Worm (Caenorhabditis elegans) whole organism, young adult: ENCODE results near the gene math-1.

Experiments used
- B0035.1 ChIP-seq: sonication (generic microtip); optimal IDR thresholded peaks from 2 replicates; lab custom pipeline; 2016; ENCODE audit warnings: missing genetic modification characterization, mild to moderate bottlenecking, missing compliant biosample characterization, missing genotype, missing genetic modification reagents
- C06A6.2 ChIP-seq: fragments of 200-800 bp; sonication (Bioruptor generic); conservative IDR thresholded peaks from 2 replicates; pipeline ENCODE4 v1.3.6; 2022; ENCODE audit warnings: missing genetic modification characterization, missing compliant biosample characterization
- D2030.7 ChIP-seq: fragments of 200-800 bp; sonication (Bioruptor generic); IDR thresholded peaks from 2 replicates; pipeline ENCODE4 v1.3.6; 2022; ENCODE audit warnings: missing genetic modification reagents, missing genetic modification characterization, missing compliant biosample characterization
- F57C9.4 ChIP-seq: sonication (generic microtip); optimal IDR thresholded peaks from 2 replicates; lab custom pipeline; 2017; ENCODE audit warnings: mild to moderate bottlenecking, missing genetic modification characterization, missing compliant biosample characterization
- T26A5.8 ChIP-seq: sonication (generic microtip); optimal IDR thresholded peaks from 2 replicates; lab custom pipeline; 2016; ENCODE audit warnings: missing genetic modification characterization, missing compliant biosample characterization
- aptf-3 ChIP-seq: fragments of 200-800 bp; sonication (Bioruptor generic); IDR thresholded peaks from 2 replicates; pipeline ENCODE4 v1.3.6; 2022; ENCODE audit warnings: missing genetic modification characterization, missing compliant biosample characterization
- athp-1 ChIP-seq: sonication (generic microtip); optimal IDR thresholded peaks from 2 replicates; lab custom pipeline; 2017; ENCODE audit warnings: mild to moderate bottlenecking, missing genetic modification characterization, missing compliant biosample characterization
- attf-3 ChIP-seq: fragments of 200-800 bp; sonication (Bioruptor generic); conservative IDR thresholded peaks from 2 replicates; pipeline ENCODE4 v1.3.6; 2022; ENCODE audit warnings: missing genetic modification reagents, missing genetic modification characterization, missing compliant biosample characterization
- attf-5 ChIP-seq: fragments of 200-800 bp; sonication (Bioruptor generic); optimal IDR thresholded peaks from 2 replicates; lab custom pipeline; 2018; ENCODE audit warnings: mild to moderate bottlenecking, missing genetic modification characterization, missing compliant biosample characterization
- attf-6 ChIP-seq: fragments of 200-800 bp; sonication (Bioruptor generic); IDR thresholded peaks from 2 replicates; pipeline ENCODE4 v1.3.6; 2022; ENCODE audit warnings: missing genetic modification reagents, missing genetic modification characterization, missing compliant biosample characterization
- dox-1 ChIP-seq: fragments of 200-800 bp; sonication (Bioruptor generic); IDR thresholded peaks from 2 replicates; pipeline ENCODE4 v1.3.6; 2022; ENCODE audit warnings: missing genetic modification reagents, missing genetic modification characterization, missing compliant biosample characterization
- efl-1 ChIP-seq: fragments of 150-350 bp; optimal IDR thresholded peaks from 2 replicates; lab custom pipeline; 2014; ENCODE audit warnings: missing biosample characterization, missing genetic modification reagents, missing genetic modification characterization
- him-1 ChIP-seq: sonication (generic microtip); optimal IDR thresholded peaks from 2 replicates; lab custom pipeline; 2016; ENCODE audit warnings: missing genotype, missing genetic modification reagents, missing genetic modification characterization, missing compliant biosample characterization
- hmg-1.2 ChIP-seq: fragments of 200-800 bp; sonication (Bioruptor generic); IDR thresholded peaks from 2 replicates; pipeline ENCODE4 v1.3.6; 2022; ENCODE audit warnings: missing genetic modification reagents, missing genetic modification characterization, missing compliant biosample characterization
- hrde-1 ChIP-seq: sonication (generic microtip); optimal IDR thresholded peaks from 2 replicates; lab custom pipeline; 2016; ENCODE audit warnings: missing genetic modification characterization, mild to moderate bottlenecking, missing compliant biosample characterization, moderate library complexity, missing genotype, missing genetic modification reagents, borderline replicate concordance
- lin-54 ChIP-seq: fragments of 200-800 bp; sonication (Bioruptor generic); optimal IDR thresholded peaks from 2 replicates; lab custom pipeline; 2018; ENCODE audit warnings: mild to moderate bottlenecking, missing genetic modification characterization, missing compliant biosample characterization
- lsl-1 ChIP-seq: fragments of 200-800 bp; sonication (Bioruptor generic); optimal IDR thresholded peaks from 2 replicates; lab custom pipeline; 2018; ENCODE audit warnings: mild to moderate bottlenecking, missing genetic modification characterization, moderate library complexity, missing compliant biosample characterization
- madf-6 ChIP-seq: fragments of 200-800 bp; sonication (Bioruptor generic); IDR thresholded peaks from 2 replicates; pipeline ENCODE4 v1.3.6; 2022; ENCODE audit warnings: missing genetic modification reagents, missing genetic modification characterization, missing compliant biosample characterization
- mcd-1 ChIP-seq: fragments of 200-800 bp; sonication (Bioruptor generic); IDR thresholded peaks from 2 replicates; pipeline ENCODE4 v1.3.6; 2022; ENCODE audit warnings: missing genetic modification reagents, missing genetic modification characterization, missing compliant biosample characterization
- nfya-1 ChIP-seq: sonication (generic microtip); optimal IDR thresholded peaks from 2 replicates; lab custom pipeline; 2017; ENCODE audit warnings: antibody characterized with exemption, missing compliant biosample characterization, missing genetic modification characterization, borderline replicate concordance; ENCODE audit not compliant: insufficient read depth
- pha-4 ChIP-seq: fragments of 150-350 bp; sonication (generic microtip); optimal IDR thresholded peaks from 2 replicates; lab custom pipeline; 2014; ENCODE audit warnings: missing biosample characterization, missing genetic modification reagents, missing genetic modification characterization
- snpc-1.1 ChIP-seq: sonication (generic microtip); optimal IDR thresholded peaks from 2 replicates; lab custom pipeline; 2017; ENCODE audit warnings: missing genetic modification characterization, mild to moderate bottlenecking, missing compliant biosample characterization, antibody characterized with exemption, moderate library complexity, missing genotype, missing genetic modification reagents; ENCODE audit not compliant: insufficient read depth
- tbp1 ChIP-seq: fragments of 200-800 bp; sonication (Bioruptor generic); optimal IDR thresholded peaks from 2 replicates; lab custom pipeline; 2018; ENCODE audit warnings: mild to moderate bottlenecking, missing genetic modification characterization, missing compliant biosample characterization
- ztf-18 ChIP-seq: sonication (generic microtip); optimal IDR thresholded peaks from 2 replicates; lab custom pipeline; 2016; ENCODE audit warnings: missing genotype, mild to moderate bottlenecking, missing genetic modification characterization, missing compliant biosample characterization
- ztf-3 ChIP-seq: fragments of 200-800 bp; sonication (Bioruptor generic); optimal IDR thresholded peaks from 2 replicates; lab custom pipeline; 2018; ENCODE audit warnings: mild to moderate bottlenecking, missing genetic modification characterization, missing compliant biosample characterization
- ztf-6 ChIP-seq: fragments of 200-800 bp; sonication (Bioruptor generic); IDR thresholded peaks from 2 replicates; pipeline ENCODE4 v1.3.6; 2022; ENCODE audit warnings: missing genetic modification reagents, missing genetic modification characterization, missing compliant biosample characterization

Gene math-1

DNA sequence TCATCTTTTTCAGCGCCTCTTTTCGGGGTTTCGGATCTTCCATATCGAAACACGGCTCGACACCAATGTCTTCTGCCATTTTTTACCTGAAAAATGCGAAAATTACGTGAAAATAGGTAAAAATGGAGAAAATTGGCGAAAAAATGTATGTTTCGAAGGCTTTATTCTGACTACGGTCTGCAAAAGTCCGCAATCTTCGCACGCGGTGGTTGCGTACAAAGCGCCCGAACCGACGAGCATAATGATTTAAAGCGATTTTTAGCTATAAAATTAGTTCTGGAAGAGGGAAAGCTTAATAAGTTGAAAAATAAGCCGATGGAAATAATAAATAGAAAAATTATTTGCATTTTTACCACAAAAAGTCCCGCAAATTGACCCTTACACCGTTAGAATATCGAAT is 12.5 kb upstream of the math-1 start, which contains the start of gene F07E5.5:
Gene F07E5.5, minus strand, starts transcription at position 86 of the 400 bp plus-strand sequence.
- TF ChIP-seq efl-1 (peak; percentile 16), athp-1 (tag; lab: Kevin White, UChicago) (peak; percentile 5), snpc-1.1 (tag; lab: Kevin White, UChicago) (no peak), lsl-1 (peak; percentile 82), attf-3 (GFP tag; lab: Robert Waterston, UW) (peak; percentile 20; the same call in 1 of the 2 replicates), tbp1 (GFP tag; lab: Kevin White, UChicago) (peak; percentile 12), C06A6.2 (GFP tag; lab: Robert Waterston, UW) (no peak), hmg-1.2 (peak; percentile 45; the same call in 1 of the 2 replicates), B0035.1 (tag; lab: Kevin White, UChicago) (no peak), T26A5.8 (tag; lab: Kevin White, UChicago) (no peak), D2030.7 (peak; percentile 37; the same call in 1 of the 2 replicates), dox-1 (peak; percentile 49; the same call in 1 of the 2 replicates), mcd-1 (GFP tag; lab: Robert Waterston, UW) (peak; percentile 63), lin-54 (GFP tag; lab: Kevin White, UChicago) (peak; percentile 18), attf-5 (peak; percentile 1)

DNA sequence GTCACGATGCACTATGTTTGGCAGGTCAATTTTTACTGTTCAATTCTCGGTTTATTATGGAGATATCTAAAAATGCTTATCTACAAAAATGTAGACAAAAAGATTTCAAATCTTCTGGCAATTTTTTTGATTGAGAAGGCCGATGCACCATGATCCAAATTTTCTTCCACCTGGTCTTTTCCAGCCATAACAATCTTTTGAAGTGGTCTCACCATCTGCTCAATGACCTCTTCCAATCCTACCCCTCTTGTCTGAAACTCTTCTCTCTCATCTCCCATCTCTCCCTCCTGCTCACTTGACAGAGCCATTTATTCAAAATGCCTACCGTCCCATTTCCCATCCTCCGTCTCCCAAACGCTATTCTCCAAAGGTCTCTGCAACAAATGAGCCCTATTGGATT is 4.9 kb upstream of the math-1 start, which contains the start of gene fbxb-35:
Gene fbxb-35, plus strand, starts transcription at position 301 of the 400 bp plus-strand sequence.
- no peak for TF ChIP-seq dox-1
- TF ChIP-seq aptf-3, result no peak
- TF ChIP-seq hrde-1 (tag; lab: Kevin White, UChicago), result no peak
- no peak for TF ChIP-seq F57C9.4 (tag; lab: Kevin White, UChicago)
- TF ChIP-seq ztf-6, result no peak

DNA sequence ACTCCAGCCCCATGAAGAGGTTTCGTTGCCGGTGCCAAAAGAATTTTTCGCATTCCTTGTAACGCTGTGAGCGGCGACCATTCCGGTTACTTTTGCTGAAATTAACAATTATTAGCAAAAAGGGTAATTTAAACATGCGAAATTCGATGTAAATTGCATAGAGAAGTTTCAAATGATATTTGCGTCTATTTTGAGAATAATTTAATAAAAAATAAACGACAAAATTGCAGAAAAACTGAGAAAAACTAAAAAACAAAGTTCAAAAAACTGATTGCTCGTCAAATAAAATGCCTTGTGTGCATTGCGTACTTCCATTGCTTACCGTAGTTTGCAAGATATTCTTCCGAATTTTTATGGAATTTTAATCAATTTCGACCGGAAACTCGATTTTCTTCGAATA is 951 bp downstream of the math-1 start, which contains the start of gene bath-24:
Gene bath-24, minus strand, starts transcription at position 101 of the 400 bp plus-strand sequence.
- no peak for TF ChIP-seq attf-3 (GFP tag; lab: Robert Waterston, UW)
- TF ChIP-seq nfya-1 (tag; lab: Kevin White, UChicago), result no peak
- peak; percentile 65 for TF ChIP-seq lsl-1

DNA sequence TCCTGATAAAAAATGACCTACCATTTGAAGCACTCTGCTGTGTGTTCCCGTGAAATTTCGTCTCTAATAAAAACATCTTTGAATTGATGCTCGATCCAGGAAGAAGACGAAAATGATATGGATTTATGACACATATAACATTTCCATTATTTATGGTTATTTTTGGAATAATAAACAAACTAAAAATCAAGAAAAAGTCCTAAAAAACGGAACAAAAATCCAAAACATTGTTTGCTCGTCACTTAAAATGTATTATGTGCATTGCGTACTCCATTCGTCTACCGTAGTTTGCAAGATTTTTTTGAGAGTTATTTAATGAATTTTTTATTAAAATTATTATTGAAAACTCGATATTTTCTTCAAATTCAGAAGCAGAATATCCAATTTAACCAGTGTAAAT is 4.0 kb downstream of the math-1 start, which contains the start of gene bath-20:
Gene bath-20, minus strand, starts transcription at position 101 of the 400 bp plus-strand sequence.
- TF ChIP-seq pha-4 (no peak), attf-6 (GFP tag; lab: Robert Waterston, UW) (no peak), lsl-1 (peak; percentile 31)

DNA sequence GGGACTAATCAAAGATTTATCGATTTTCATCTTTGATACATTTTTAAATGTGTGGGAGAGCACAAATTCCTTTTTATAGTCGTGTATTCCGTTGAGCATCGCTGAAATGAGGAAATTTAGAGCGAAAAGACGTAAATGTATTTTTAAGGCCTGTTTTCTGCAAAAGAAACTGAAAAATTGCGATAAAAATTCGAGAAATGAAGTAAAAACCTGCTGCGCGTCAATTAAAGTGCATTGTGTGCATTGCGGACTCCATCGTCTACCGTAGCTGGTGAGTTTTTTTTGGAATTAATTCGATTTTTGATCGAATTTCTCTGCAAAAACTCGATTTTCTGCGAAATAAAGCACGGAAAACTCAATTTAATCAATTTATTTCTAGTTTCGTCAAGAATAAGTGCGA is 7.2 kb downstream of the math-1 start, which contains the start of gene bath-19:
Gene bath-19, minus strand, starts transcription at position 101 of the 400 bp plus-strand sequence.
- TF ChIP-seq lsl-1 (peak; percentile 54), him-1 (tag; lab: Kevin White, UChicago) (no peak), ztf-18 (tag; lab: Kevin White, UChicago) (no peak)
- TF ChIP-seq, all 124 proteins: peak for 1

DNA sequence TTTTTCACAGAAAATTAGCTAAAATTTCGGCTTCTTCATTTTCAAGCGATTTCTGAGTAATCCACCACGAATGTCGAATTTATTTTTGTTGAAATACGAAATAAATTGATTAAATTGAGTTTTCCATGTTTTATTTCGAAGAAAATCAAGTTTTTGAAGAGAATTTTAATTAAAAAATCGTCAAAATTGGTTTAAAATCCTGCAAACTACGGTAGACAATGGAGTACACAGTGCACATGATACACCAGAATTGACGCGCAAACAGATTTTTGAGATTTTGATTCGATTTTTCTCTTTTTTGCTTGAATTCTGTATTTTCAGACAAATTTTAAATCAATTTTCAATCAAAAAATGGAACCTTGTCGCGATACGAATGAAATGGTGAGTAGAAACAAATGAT is 13.2 kb downstream of the math-1 start, which contains the start of gene F59H6.14:
Gene F59H6.14, plus strand, starts transcription at position 301 of the 400 bp plus-strand sequence.
- peak; percentile 18 for TF ChIP-seq lsl-1
- TF ChIP-seq ztf-3 (GFP tag; lab: Kevin White, UChicago), result no peak

DNA sequence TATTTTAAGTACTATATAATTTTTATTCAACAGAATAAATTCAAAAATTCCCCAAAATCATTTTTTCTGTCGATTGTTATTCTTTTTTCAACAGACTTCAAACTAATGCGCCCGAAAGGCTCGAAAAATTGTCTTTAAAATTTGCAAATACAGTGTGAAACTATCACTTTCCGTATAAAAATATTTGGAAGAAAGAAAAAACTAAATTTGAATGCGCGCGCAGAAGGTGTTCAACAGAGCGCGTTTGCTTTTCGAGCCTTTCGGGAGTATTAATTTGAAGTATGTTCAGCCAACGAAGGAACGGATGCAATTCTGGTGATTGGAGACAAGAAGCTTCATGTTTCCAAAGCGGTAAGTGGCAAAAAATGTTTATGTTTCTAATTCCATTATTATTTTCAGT is 14.2 kb downstream of the math-1 start, which contains the start of gene btb-4:
Gene btb-4, plus strand, starts transcription at position 35 of the 400 bp plus-strand sequence.
- TF ChIP-seq mcd-1 (GFP tag; lab: Robert Waterston, UW) (peak; percentile 57), efl-1 (peak; percentile 48), madf-6 (0 out of 2 replicates have a peak, but pooled peaks have one; percentile 1)
